Worm (Caenorhabditis elegans) whole organism, L4/young adult: ENCODE data around the gene cee-1.

Experiments used
- W03F9.2 ChIP-seq: fragments of 150-350 bp; optimal IDR thresholded peaks from 2 replicates; lab custom pipeline; 2014; ENCODE audit warnings: missing biosample characterization, missing genetic modification characterization
- dao-5 ChIP-seq: sonication (generic microtip); optimal IDR thresholded peaks from 2 replicates; lab custom pipeline; 2016; ENCODE audit warnings: missing genotype, missing genetic modification characterization, moderate library complexity, missing compliant biosample characterization
- him-1 ChIP-seq: sonication (generic microtip); optimal IDR thresholded peaks from 2 replicates; lab custom pipeline; 2016; ENCODE audit warnings: missing genotype, missing genetic modification reagents, missing genetic modification characterization, missing compliant biosample characterization

- TF ChIP-seq him-1 (tag; lab: Kevin White, UChicago), result no peak
- TF ChIP-seq dao-5 (tag; lab: Kevin White, UChicago), result no peak
- TF ChIP-seq W03F9.2 (tag; lab: Kevin White, UChicago), result no peak
Observed at ce11 chrIII:4951824-4952223, 39.3 kb downstream of the cee-1 start, which contains the start of gene flh-2.
